Worm (Caenorhabditis elegans): ENCODE results near the gene cnc-7.
A peak's percentile ranks its signal among the peaks of the same experiment; 100 is the strongest.

The cnc-7 gene

ce11 chrV:20418768-20419167 is 24.9 kb downstream of the cnc-7 start:
- TF ChIP-seq atf-7 (tag; optimal IDR thresholded peaks at IDR 0.05), result peak; percentile 71
- TF ChIP-seq somi-1 (GFP tag; optimal IDR thresholded peaks at IDR 0.05), result peak; percentile 56
- TF ChIP-seq madf-10 (tag; optimal IDR thresholded peaks at IDR 0.05), result no peak
- 0 out of 2 replicates have a peak, but pooled peaks have one; percentile 48 for TF ChIP-seq K11D2.4 (GFP tag; IDR thresholded peaks at IDR 0.05)
- TF ChIP-seq F57C9.4 (tag; optimal IDR thresholded peaks at IDR 0.05), result no peak
- peak; percentile 63 for TF ChIP-seq nhr-80 (tag; optimal IDR thresholded peaks at IDR 0.05)
- TF ChIP-seq snpc-4 (GFP tag; optimal IDR thresholded peaks at IDR 0.05), result no peak
- peak in 1 of 4 experiments; percentile 20 for TF ChIP-seq snpc-4 (tag; optimal IDR thresholded peaks at IDR 0.05)
- TF ChIP-seq F39B2.1 (GFP tag; IDR thresholded peaks at IDR 0.05), result no peak
- peak; percentile 10 for TF ChIP-seq pha-4 (tag; optimal IDR thresholded peaks at IDR 0.05)
- peak; percentile 42; the same call in 1 of the 2 replicates for TF ChIP-seq nfyb-1 (GFP tag; IDR thresholded peaks at IDR 0.05)
- TF ChIP-seq attf-5 (GFP tag; optimal IDR thresholded peaks at IDR 0.05), result peak; percentile 51
- TF ChIP-seq Y67H2A.10 (GFP tag; conservative IDR thresholded peaks at IDR 0.05), result 0 out of 2 replicates have a peak, but pooled peaks have one; percentile 28
- TF ChIP-seq Y53F4B.3 (GFP tag; IDR thresholded peaks at IDR 0.05), result no peak
- no peak for TF ChIP-seq zim-3 (tag; optimal IDR thresholded peaks at IDR 0.05)
- peak; percentile 51; the same call in 1 of the 2 replicates for TF ChIP-seq cebp-1 (GFP tag; IDR thresholded peaks at IDR 0.05)
- TF ChIP-seq cebp-1 (tag; optimal IDR thresholded peaks at IDR 0.05), result peak; percentile 87
- TF ChIP-seq C06A6.2 (GFP tag; conservative IDR thresholded peaks at IDR 0.05), result peak; percentile 54; the same call in 1 of the 2 replicates
- TF ChIP-seq pbrm-1 (GFP tag; IDR thresholded peaks at IDR 0.05), result peak; percentile 51; the same call in 1 of the 2 replicates
- TF ChIP-seq B0035.1 (tag; optimal IDR thresholded peaks at IDR 0.05), result no peak
- TF ChIP-seq ceh-27 (GFP tag; optimal IDR thresholded peaks at IDR 0.05), result peak; percentile 12
- peak; percentile 61 for TF ChIP-seq chd-7 (tag; optimal IDR thresholded peaks at IDR 0.05)
- TF ChIP-seq dox-1 (GFP tag; IDR thresholded peaks at IDR 0.05), result peak; percentile 62
- TF ChIP-seq lsy-27 (tag; optimal IDR thresholded peaks at IDR 0.05; ENCODE audit: borderline replicate concordance, insufficient read depth), result no peak
- peak; percentile 32 for TF ChIP-seq ets-4 (GFP tag; optimal IDR thresholded peaks at IDR 0.05)
- TF ChIP-seq F10E7.11 (tag; optimal IDR thresholded peaks at IDR 0.05), result no peak
- no peak for TF ChIP-seq attf-3 (GFP tag; conservative IDR thresholded peaks at IDR 0.05)
- TF ChIP-seq Y53G8AR.9 (GFP tag; conservative IDR thresholded peaks at IDR 0.05), result peak; percentile 64; the same call in 1 of the 2 replicates
- no peak for TF ChIP-seq madf-6 (GFP tag; IDR thresholded peaks at IDR 0.05)
- TF ChIP-seq lin-54 (GFP tag; optimal IDR thresholded peaks at IDR 0.05), result peak; percentile 16
- no peak for TF ChIP-seq egrh-3 (GFP tag; IDR thresholded peaks at IDR 0.05)
- TF ChIP-seq let-526 (GFP tag; IDR thresholded peaks at IDR 0.05), result peak; percentile 66; the same call in 1 of the 2 replicates
- peak; percentile 45; the same call in 1 of the 2 replicates for TF ChIP-seq B0336.3 (GFP tag; IDR thresholded peaks at IDR 0.05)
- TF ChIP-seq B0261.1 (tag; optimal IDR thresholded peaks at IDR 0.05), result no peak
- no peak for TF ChIP-seq rcor-1 (GFP tag; IDR thresholded peaks at IDR 0.05)
- TF ChIP-seq egl-44 (GFP tag; IDR thresholded peaks at IDR 0.05), result 0 out of 2 replicates have a peak, but pooled peaks have one; percentile 41
- 0 out of 2 replicates have a peak, but pooled peaks have one; percentile 22 for TF ChIP-seq hmg-1.2 (GFP tag; IDR thresholded peaks at IDR 0.05)
- no peak for TF ChIP-seq hsf-1 (GFP tag; IDR thresholded peaks at IDR 0.05)

ce11 chrV:20419643-20420042 is 25.8 kb downstream of the cnc-7 start:
- TF ChIP-seq Y95B8A.8 (GFP tag; IDR thresholded peaks at IDR 0.05) (0 out of 2 replicates have a peak, but pooled peaks have one; percentile 37), egl-18 (GFP tag; IDR thresholded peaks at IDR 0.05) (no peak), cebp-1 (GFP tag; IDR thresholded peaks at IDR 0.05) (no peak), cebp-1 (tag; optimal IDR thresholded peaks at IDR 0.05) (peak; percentile 7), B0336.3 (GFP tag; IDR thresholded peaks at IDR 0.05) (no peak)
